Fruit fly (Drosophila melanogaster) whole organism, embryonic: ENCODE data around the gene CG31633.

Experiments used
- Adf1 ChIP-seq: fragments of 200-800 bp; sonication (Bioruptor generic); IDR thresholded peaks from 2 replicates; pipeline ENCODE4 v1.3.6; 2022; ENCODE audit warnings: missing biosample characterization, missing genetic modification characterization
- Atf-2 ChIP-seq: fragments of 200-800 bp; sonication (Bioruptor generic); optimal IDR thresholded peaks from 2 replicates; lab custom pipeline; 2016; ENCODE audit warnings: missing biosample characterization, missing genetic modification characterization
- C15 ChIP-seq: fragments of 200-800 bp; sonication (Bioruptor generic); IDR thresholded peaks from 3 replicates; pipeline ENCODE4 v1.3.6; 2022; ENCODE audit warnings: missing biosample characterization, missing genetic modification characterization
- CG10274 ChIP-seq: fragments of 200-800 bp; sonication (Bioruptor generic); optimal IDR thresholded peaks from 3 replicates; lab custom pipeline; 2017; ENCODE audit warnings: missing biosample characterization, mild to moderate bottlenecking, missing genetic modification characterization
- CG10462 ChIP-seq: fragments of 200-800 bp; sonication (Bioruptor generic); optimal IDR thresholded peaks from 2 replicates; lab custom pipeline; 2016; ENCODE audit warnings: missing biosample characterization, missing genetic modification characterization
- CG12219 ChIP-seq: fragments of 200-800 bp; sonication (Bioruptor generic); optimal IDR thresholded peaks from 3 replicates; lab custom pipeline; 2018; ENCODE audit warnings: missing biosample characterization, mild to moderate bottlenecking, missing genetic modification characterization
- CG12744 ChIP-seq: fragments of 200-800 bp; sonication (Bioruptor generic); optimal IDR thresholded peaks from 2 replicates; lab custom pipeline; 2016; ENCODE audit warnings: missing biosample characterization, missing genetic modification characterization
- CG13624 ChIP-seq: fragments of 200-800 bp; sonication (Bioruptor generic); optimal IDR thresholded peaks from 2 replicates; lab custom pipeline; 2016; ENCODE audit warnings: missing biosample characterization, missing genetic modification characterization
- CG16779 ChIP-seq: fragments of 200-800 bp; sonication (Bioruptor generic); IDR thresholded peaks from 2 replicates; pipeline ENCODE4 v1.3.6; 2022; ENCODE audit warnings: missing biosample characterization, missing genetic modification characterization
- CG17359 ChIP-seq: fragments of 200-800 bp; sonication (Bioruptor generic); optimal IDR thresholded peaks from 3 replicates; lab custom pipeline; 2018; ENCODE audit warnings: missing biosample characterization, mild to moderate bottlenecking, missing genetic modification characterization, moderate library complexity
- CG18764 ChIP-seq: fragments of 200-800 bp; sonication (Bioruptor generic); optimal IDR thresholded peaks from 3 replicates; lab custom pipeline; 2016; ENCODE audit warnings: missing biosample characterization, missing genetic modification characterization
- CG2120 ChIP-seq: fragments of 200-800 bp; sonication (Bioruptor generic); optimal IDR thresholded peaks from 3 replicates; lab custom pipeline; 2016; ENCODE audit warnings: missing biosample characterization, missing genetic modification characterization
- CG2202 ChIP-seq: fragments of 200-800 bp; sonication (Bioruptor generic); optimal IDR thresholded peaks from 2 replicates; lab custom pipeline; 2018; ENCODE audit warnings: missing biosample characterization, mild to moderate bottlenecking, missing genetic modification characterization
- CG3726 ChIP-seq: fragments of 200-800 bp; sonication (Bioruptor generic); IDR thresholded peaks from 3 replicates; pipeline ENCODE4, ENCODE4 v1.3.6; 2022; ENCODE audit warnings: missing biosample characterization, missing genetic modification characterization
- CG4282 ChIP-seq: fragments of 200-800 bp; sonication (Bioruptor generic); optimal IDR thresholded peaks from 2 replicates; lab custom pipeline; 2016; ENCODE audit warnings: missing biosample characterization, missing genetic modification characterization
- CG7928 ChIP-seq: fragments of 200-800 bp; sonication (Bioruptor generic); optimal IDR thresholded peaks from 2 replicates; lab custom pipeline; 2017; ENCODE audit warnings: missing biosample characterization, mild to moderate bottlenecking, missing genetic modification characterization
- Camta ChIP-seq: fragments of 200-800 bp; sonication (Bioruptor generic); optimal IDR thresholded peaks from 2 replicates; lab custom pipeline; 2016; ENCODE audit warnings: missing biosample characterization, missing genetic modification characterization
- Dad ChIP-seq: fragments of 200-800 bp; sonication (Bioruptor generic); optimal IDR thresholded peaks from 3 replicates; lab custom pipeline; 2016; ENCODE audit warnings: missing biosample characterization, missing genetic modification characterization
- Dll ChIP-seq: fragments of 200-800 bp; sonication (Bioruptor generic); IDR thresholded peaks from 4 replicates; pipeline ENCODE4 v1.3.6; 2022; ENCODE audit warnings: missing biosample characterization, missing genetic modification characterization; ENCODE audit not compliant: partially characterized antibody
- Dref ChIP-seq: fragments of 200-800 bp; sonication (Bioruptor generic); IDR thresholded peaks from 2 replicates; pipeline ENCODE4 v1.3.6; 2022; ENCODE audit warnings: missing biosample characterization, missing genetic modification characterization
- ERR ChIP-seq: fragments of 200-800 bp; sonication (Bioruptor generic); optimal IDR thresholded peaks from 2 replicates; lab custom pipeline; 2016; ENCODE audit warnings: missing biosample characterization, missing genetic modification characterization
- H2.0 ChIP-seq: fragments of 200-800 bp; sonication (Bioruptor generic); IDR thresholded peaks from 2 replicates; pipeline ENCODE4 v1.3.6; 2022; ENCODE audit warnings: missing biosample characterization, missing genetic modification characterization
- Hr51 ChIP-seq, 2 experiments: fragments of 200-800 bp; sonication (Bioruptor generic); optimal IDR thresholded peaks; 2 replicates in 1 of 2; 3 replicates in 1 of 2; lab custom pipeline; 2016 to 2018; ENCODE audit warnings: missing biosample characterization in 2 of 2, missing genetic modification characterization in 2 of 2, mild to moderate bottlenecking in 1 of 2, moderate library complexity in 1 of 2
- Nf-YC ChIP-seq: fragments of 200-800 bp; optimal IDR thresholded peaks from 3 replicates; lab custom pipeline; 2019; ENCODE audit warnings: missing biosample characterization, mild to moderate bottlenecking, missing genetic modification characterization, moderate library complexity
- Ptx1 ChIP-seq: fragments of 200-800 bp; sonication (Bioruptor generic); IDR thresholded peaks from 2 replicates; pipeline ENCODE4 v1.3.6; 2022; ENCODE audit warnings: missing biosample characterization, missing genetic modification characterization
- Side ChIP-seq: fragments of 200-800 bp; sonication (Bioruptor generic); optimal IDR thresholded peaks from 2 replicates; lab custom pipeline; 2016; ENCODE audit warnings: missing biosample characterization, missing genetic modification characterization
- Sox100B ChIP-seq: fragments of 200-800 bp; sonication (Bioruptor generic); optimal IDR thresholded peaks from 3 replicates; lab custom pipeline; 2018; ENCODE audit warnings: missing biosample characterization, mild to moderate bottlenecking, missing genetic modification characterization
- Ssrp ChIP-seq: fragments of 200-800 bp; sonication (Bioruptor generic); optimal IDR thresholded peaks from 2 replicates; lab custom pipeline; 2018; ENCODE audit warnings: missing biosample characterization, mild to moderate bottlenecking, missing genetic modification characterization, moderate library complexity
- Trl ChIP-seq, 3 experiments: fragments of >200 bp in 2 of 3; fragments of 200-800 bp in 1 of 3; sonication (Bioruptor generic) in 1 of 3; optimal IDR thresholded peaks; 2 replicates in 1 of 3; 3 replicates in 2 of 3; lab custom pipeline; 2016 to 2017; ENCODE audit warnings: missing biosample characterization in 1 of 3, missing genetic modification characterization in 1 of 3
- ab ChIP-seq: fragments of 200-800 bp; sonication (Bioruptor generic); optimal IDR thresholded peaks from 2 replicates; lab custom pipeline; 2016; ENCODE audit warnings: missing biosample characterization, missing genetic modification characterization
- cg ChIP-seq: fragments of 200-800 bp; sonication (Bioruptor generic); optimal IDR thresholded peaks from 3 replicates; lab custom pipeline; 2019; ENCODE audit warnings: missing biosample characterization, mild to moderate bottlenecking, missing genetic modification characterization, moderate library complexity
- crc ChIP-seq: fragments of 200-800 bp; sonication (Bioruptor generic); optimal IDR thresholded peaks from 2 replicates; lab custom pipeline; 2016; ENCODE audit warnings: missing biosample characterization, missing genetic modification characterization
- dysf ChIP-seq: fragments of 200-800 bp; sonication (Bioruptor generic); IDR thresholded peaks from 3 replicates; pipeline ENCODE4 v1.3.6; 2022; ENCODE audit warnings: missing biosample characterization, missing genetic modification characterization
- fd96Cb ChIP-seq: fragments of 200-800 bp; sonication (Bioruptor generic); optimal IDR thresholded peaks from 2 replicates; lab custom pipeline; 2018; ENCODE audit warnings: missing biosample characterization, mild to moderate bottlenecking, missing genetic modification characterization, moderate library complexity
- fu2 ChIP-seq: fragments of 200-800 bp; sonication (Bioruptor generic); optimal IDR thresholded peaks from 2 replicates; lab custom pipeline; 2016; ENCODE audit warnings: missing biosample characterization, missing genetic modification characterization
- gt ChIP-seq: fragments of 200-800 bp; sonication (Bioruptor generic); IDR thresholded peaks from 2 replicates; pipeline ENCODE4 v1.3.6; 2022; ENCODE audit warnings: missing biosample characterization, missing genetic modification characterization
- hb ChIP-seq: fragments of 200-800 bp; sonication (Bioruptor generic); IDR thresholded peaks from 3 replicates; pipeline ENCODE4 v1.3.6; 2022; ENCODE audit warnings: missing biosample characterization, missing genetic modification characterization; ENCODE audit not compliant: partially characterized antibody
- jing ChIP-seq: fragments of 200-800 bp; sonication (Bioruptor generic); optimal IDR thresholded peaks from 2 replicates; lab custom pipeline; 2018; ENCODE audit warnings: missing biosample characterization, mild to moderate bottlenecking, missing genetic modification characterization
- jumu ChIP-seq: fragments of 200-800 bp; sonication (Bioruptor generic); optimal IDR thresholded peaks from 3 replicates; lab custom pipeline; 2016; ENCODE audit warnings: missing biosample characterization, missing genetic modification characterization
- lab ChIP-seq: fragments of 200-800 bp; sonication (Bioruptor generic); optimal IDR thresholded peaks from 3 replicates; lab custom pipeline; 2017; ENCODE audit warnings: missing biosample characterization, missing genetic modification characterization, mild to moderate bottlenecking, moderate library complexity, missing genetic modification reagents
- nmo ChIP-seq: fragments of 200-800 bp; sonication (Bioruptor generic); optimal IDR thresholded peaks from 2 replicates; lab custom pipeline; 2018; ENCODE audit warnings: missing biosample characterization, mild to moderate bottlenecking, missing genetic modification characterization, moderate library complexity
- pfk ChIP-seq: fragments of 200-800 bp; sonication (Bioruptor generic); optimal IDR thresholded peaks from 2 replicates; lab custom pipeline; 2018; ENCODE audit warnings: missing biosample characterization, mild to moderate bottlenecking, missing genetic modification characterization, moderate library complexity
- pita ChIP-seq: fragments of 200-800 bp; sonication (Bioruptor generic); optimal IDR thresholded peaks from 2 replicates; lab custom pipeline; 2017; ENCODE audit warnings: missing biosample characterization, mild to moderate bottlenecking, missing genetic modification characterization
- sens ChIP-seq: fragments of 200-800 bp; sonication (Bioruptor generic); peaks from one replicate; lab custom pipeline; 2016; ENCODE audit warnings: missing biosample characterization, missing genetic modification characterization
- slp2 ChIP-seq: fragments of 200-800 bp; sonication (Bioruptor generic); optimal IDR thresholded peaks from 2 replicates; lab custom pipeline; 2016; ENCODE audit warnings: missing biosample characterization, missing genetic modification characterization
- sr ChIP-seq: fragments of 200-800 bp; sonication (Bioruptor generic); IDR thresholded peaks from 3 replicates; pipeline ENCODE4 v1.3.6; 2022; ENCODE audit warnings: missing biosample characterization, missing genetic modification characterization
- toy ChIP-seq: fragments of 200-800 bp; sonication (Bioruptor generic); IDR thresholded peaks from 2 replicates; pipeline ENCODE4 v1.3.6; 2022; ENCODE audit warnings: missing biosample characterization, missing genetic modification characterization
- vvl ChIP-seq: fragments of 200-800 bp; sonication (Bioruptor generic); IDR thresholded peaks from 2 replicates; pipeline ENCODE4 v1.3.6; 2022; ENCODE audit warnings: missing biosample characterization, missing genetic modification characterization

The CG31633 gene

dm6 chr2L:6683992-6684882 lies 28.1 kb upstream of the CG31633 start, which contains the start of gene Nhe3 (continued):
- peak; percentile 78 for TF ChIP-seq fu2
- peak; percentile 83 for TF ChIP-seq pfk (GFP tag; lab: Kevin White, UChicago)
- TF ChIP-seq Dad (GFP tag; lab: Kevin White, UChicago) = peak; percentile 85
- TF ChIP-seq CG10274 (GFP tag; lab: Kevin White, UChicago) = peak; percentile 36
- TF ChIP-seq vvl (GFP tag; lab: Robert Waterston, UW) = peak; percentile 89
- peak; percentile 67; the same call in 1 of the 2 replicates for TF ChIP-seq toy
- peak; percentile 68 for TF ChIP-seq ab (GFP tag; lab: Kevin White, UChicago)
- TF ChIP-seq fd96Cb (tag; lab: Kevin White, UChicago) = peak; percentile 77
- TF ChIP-seq cg = no peak
- peak; percentile 97 for TF ChIP-seq sens (GFP tag; lab: Kevin White, UChicago)
- TF ChIP-seq Atf-2 (GFP tag; lab: Kevin White, UChicago) = peak; percentile 72
- peak; percentile 61 for TF ChIP-seq CG18764 (GFP tag; lab: Kevin White, UChicago)
- no peak for TF ChIP-seq CG4282 (GFP tag; lab: Kevin White, UChicago)
- peak; percentile 60 for TF ChIP-seq CG10462 (GFP tag; lab: Kevin White, UChicago)
- peak; percentile 80 for TF ChIP-seq jumu (GFP tag; lab: Kevin White, UChicago)
- TF ChIP-seq slp2 (GFP tag; lab: Kevin White, UChicago) = peak; percentile 76
- peak; percentile 57; the same call in 1 of the 2 replicates for TF ChIP-seq CG16779 (GFP tag; lab: Robert Waterston, UW)
- peak; percentile 16 for TF ChIP-seq jing (GFP tag; lab: Kevin White, UChicago)
- 0 out of 3 replicates have a peak, but pooled peaks have one; percentile 15 for TF ChIP-seq sr (GFP tag; lab: Robert Waterston, UW)
- peak; percentile 80 for TF ChIP-seq CG13624 (GFP tag; lab: Kevin White, UChicago)
- peak; percentile 67 for TF ChIP-seq ERR (GFP tag; lab: Kevin White, UChicago)
- TF ChIP-seq CG17359 (tag; lab: Kevin White, UChicago) = peak; percentile 73
- peak; percentile 85 for TF ChIP-seq dysf
- peak; percentile 84 for TF ChIP-seq Ssrp (tag; lab: Kevin White, UChicago)
- TF ChIP-seq Dref (GFP tag; lab: Robert Waterston, UW) = peak; percentile 83
- no peak for TF ChIP-seq Trl (optimal IDR thresholded peaks at IDR 0.05; lab: Kevin White, UChicago)
- TF ChIP-seq Trl (GFP tag; optimal IDR thresholded peaks at IDR 0.05; lab: Kevin White, UChicago) = peak; percentile 75
- peak; percentile 84 for TF ChIP-seq nmo (GFP tag; lab: Kevin White, UChicago)
- peak; percentile 89 for TF ChIP-seq Ptx1 (GFP tag; lab: Robert Waterston, UW)
- TF ChIP-seq Adf1 (GFP tag; lab: Robert Waterston, UW) = peak; percentile 37; the same call in 1 of the 2 replicates
- peak; percentile 42; the same call in 1 of the 2 replicates for TF ChIP-seq gt (GFP tag; lab: Robert Waterston, UW)
- TF ChIP-seq Sox100B = peak; percentile 81
- peak; percentile 62 for TF ChIP-seq H2.0 (GFP tag; lab: Robert Waterston, UW)
- peak; percentile 53 for TF ChIP-seq crc (GFP tag; lab: Kevin White, UChicago)
- peak; percentile 7 for TF ChIP-seq pita (GFP tag; lab: Kevin White, UChicago)
- TF ChIP-seq CG3726 = peak; percentile 29; the same call in 1 of the 3 replicates
- peak; percentile 46 for TF ChIP-seq CG7928
- peak; percentile 71 for TF ChIP-seq CG12744 (GFP tag; lab: Kevin White, UChicago)
- peak; percentile 36 for TF ChIP-seq CG2202 (tag; lab: Kevin White, UChicago)
- peak; percentile 65; the same call in 1 of the 3 replicates for TF ChIP-seq C15 (GFP tag; lab: Robert Waterston, UW)
- TF ChIP-seq lab (GFP tag; lab: Kevin White, UChicago) = no peak
- TF ChIP-seq hb (GFP tag; lab: Robert Waterston, UW) = no peak
- peak; percentile 69 for TF ChIP-seq Side (GFP tag; lab: Kevin White, UChicago)
- peak; percentile 66; the same call in 3 of the 4 replicates for TF ChIP-seq Dll
- TF ChIP-seq CG12219 = peak; percentile 41
- peak; percentile 32 to 82 for TF ChIP-seq Hr51 (GFP tag; optimal IDR thresholded peaks at IDR 0.05; lab: Kevin White, UChicago)
- TF ChIP-seq Nf-YC (tag; lab: Kevin White, UChicago) = peak; percentile 67
- TF ChIP-seq CG2120 (GFP tag; lab: Kevin White, UChicago) = peak; percentile 95
- TF ChIP-seq Camta (GFP tag; lab: Kevin White, UChicago) = peak; percentile 60
